Fruit fly (Drosophila melanogaster) whole organism, prepupa: ENCODE measurements around the gene CG14043.

Experiments used
- CG16779 ChIP-seq: fragments of 200-800 bp; sonication (Bioruptor generic); optimal IDR thresholded peaks from 3 replicates; lab custom pipeline; 2017; ENCODE audit warnings: missing biosample characterization, mild to moderate bottlenecking, missing genetic modification characterization
- CG3032 ChIP-seq: fragments of 200-800 bp; optimal IDR thresholded peaks from 2 replicates; lab custom pipeline; 2019; ENCODE audit warnings: missing biosample characterization, mild to moderate bottlenecking, missing genetic modification characterization, moderate library complexity
- CG4318 ChIP-seq: fragments of 200-800 bp; sonication (Bioruptor generic); optimal IDR thresholded peaks from 3 replicates; lab custom pipeline; 2017; ENCODE audit warnings: missing biosample characterization, mild to moderate bottlenecking, missing genetic modification characterization
- CG6854 ChIP-seq: fragments of 200-800 bp; sonication (Bioruptor generic); optimal IDR thresholded peaks from 2 replicates; lab custom pipeline; 2017; ENCODE audit warnings: missing biosample characterization, mild to moderate bottlenecking, missing genetic modification characterization
- CG8319 ChIP-seq: fragments of 200-800 bp; sonication (Bioruptor generic); optimal IDR thresholded peaks from 3 replicates; lab custom pipeline; 2016; ENCODE audit warnings: missing biosample characterization, missing genetic modification characterization
- CG8632 ChIP-seq: fragments of 200-800 bp; sonication (Bioruptor generic); optimal IDR thresholded peaks from 3 replicates; lab custom pipeline; 2016; ENCODE audit warnings: missing biosample characterization, missing genetic modification characterization
- Eip75B ChIP-seq: fragments of 200-800 bp; sonication (Bioruptor generic); optimal IDR thresholded peaks from 3 replicates; lab custom pipeline; 2016; ENCODE audit warnings: missing biosample characterization, missing genetic modification characterization
- Sox14 ChIP-seq: fragments of 200-800 bp; sonication (Bioruptor generic); optimal IDR thresholded peaks from 3 replicates; lab custom pipeline; 2016; ENCODE audit warnings: missing biosample characterization, missing genetic modification characterization
- fd85E ChIP-seq: fragments of 200-800 bp; sonication (Bioruptor generic); optimal IDR thresholded peaks from 3 replicates; lab custom pipeline; 2016; ENCODE audit warnings: missing biosample characterization, missing genetic modification characterization
- salr ChIP-seq, 2 experiments: fragments of 200-800 bp; sonication (Bioruptor generic); optimal IDR thresholded peaks; 3 replicates each; lab custom pipeline; 2016 to 2018; ENCODE audit warnings: missing biosample characterization in 2 of 2, missing genetic modification characterization in 2 of 2, mild to moderate bottlenecking in 1 of 2

DNA sequence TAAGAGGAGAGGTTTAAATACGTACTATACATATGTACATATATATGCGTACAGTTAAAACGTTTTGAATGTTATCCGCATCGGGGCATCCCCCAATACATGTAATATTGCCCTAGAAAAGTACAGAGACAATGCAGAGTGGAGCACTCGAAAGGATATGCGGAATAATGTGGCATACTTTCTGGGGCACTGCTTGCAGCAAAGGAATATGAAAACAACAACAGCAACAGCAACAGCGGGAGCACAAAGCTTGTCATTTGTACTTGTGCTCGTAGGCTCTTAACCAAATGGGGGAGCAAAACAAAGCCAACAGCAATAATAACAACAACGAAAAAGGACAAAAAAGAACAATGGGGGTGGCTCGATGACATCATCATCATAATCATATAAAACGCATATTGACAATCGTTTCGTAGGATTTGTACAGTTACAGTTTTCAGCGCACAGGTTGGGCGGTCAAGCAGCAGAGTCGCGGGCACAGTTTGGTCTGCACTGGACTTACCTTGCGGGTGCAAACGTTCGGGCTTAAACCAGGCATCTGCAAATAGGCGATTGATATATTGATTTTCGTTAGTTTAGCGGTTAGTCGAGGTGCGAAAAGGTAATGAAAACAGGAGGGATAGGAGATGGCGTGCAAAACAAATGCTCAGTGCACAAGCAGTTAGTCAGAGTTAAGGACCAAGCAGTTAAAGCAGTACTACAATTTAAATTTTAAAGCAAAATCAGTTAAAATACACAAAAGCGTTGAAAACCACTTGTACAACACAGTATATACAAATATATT is 32.4 kb downstream of the CG14043 start:
- no peak for TF ChIP-seq CG8632 (GFP tag; lab: Kevin White, UChicago)
- no peak for TF ChIP-seq CG8319
- TF ChIP-seq fd85E (GFP tag; lab: Kevin White, UChicago) = no peak
- no peak for TF ChIP-seq Sox14
- no peak for TF ChIP-seq CG4318 (GFP tag; lab: Kevin White, UChicago)
- TF ChIP-seq Eip75B (GFP tag; lab: Kevin White, UChicago) = no peak
- no peak for TF ChIP-seq CG3032 (tag; lab: Kevin White, UChicago)
- TF ChIP-seq CG16779 (tag; lab: Kevin White, UChicago) = no peak
- TF ChIP-seq CG6854 (GFP tag; lab: Kevin White, UChicago) = no peak
- TF ChIP-seq salr (GFP tag; optimal IDR thresholded peaks at IDR 0.05; lab: Kevin White, UChicago) = no peak
